Fruit fly (Drosophila melanogaster) whole organism, adult: ENCODE results near the gene CG42674.

ENCODE experiments used
- CG1620 ChIP-seq: fragments of 200-800 bp; sonication (Bioruptor generic); optimal IDR thresholded peaks from 2 replicates; lab custom pipeline; 2016; ENCODE audit warnings: missing biosample characterization, missing genetic modification characterization
- CG33017 ChIP-seq: fragments of 200-800 bp; sonication (Bioruptor generic); optimal IDR thresholded peaks from 2 replicates; lab custom pipeline; 2018; ENCODE audit warnings: missing biosample characterization, mild to moderate bottlenecking, missing genetic modification characterization, moderate library complexity
- Hr96 ChIP-seq: fragments of 200-800 bp; sonication (Bioruptor generic); optimal IDR thresholded peaks from 2 replicates; lab custom pipeline; 2016; ENCODE audit warnings: missing biosample characterization, missing genetic modification characterization
- cic ChIP-seq: fragments of 200-800 bp; sonication (Bioruptor generic); optimal IDR thresholded peaks from 2 replicates; lab custom pipeline; 2017; ENCODE audit warnings: missing biosample characterization, mild to moderate bottlenecking, missing genetic modification characterization, moderate library complexity
- kay ChIP-seq: fragments of 200-800 bp; sonication (Bioruptor generic); peaks from one replicate; lab custom pipeline; 2016; ENCODE audit warnings: missing biosample characterization, missing genetic modification characterization, borderline replicate concordance
- pad ChIP-seq: fragments of 200-800 bp; sonication (Bioruptor generic); optimal IDR thresholded peaks from 3 replicates; lab custom pipeline; 2017; ENCODE audit warnings: missing biosample characterization, missing genetic modification characterization, mild to moderate bottlenecking, moderate library complexity, missing genetic modification reagents

DNA sequence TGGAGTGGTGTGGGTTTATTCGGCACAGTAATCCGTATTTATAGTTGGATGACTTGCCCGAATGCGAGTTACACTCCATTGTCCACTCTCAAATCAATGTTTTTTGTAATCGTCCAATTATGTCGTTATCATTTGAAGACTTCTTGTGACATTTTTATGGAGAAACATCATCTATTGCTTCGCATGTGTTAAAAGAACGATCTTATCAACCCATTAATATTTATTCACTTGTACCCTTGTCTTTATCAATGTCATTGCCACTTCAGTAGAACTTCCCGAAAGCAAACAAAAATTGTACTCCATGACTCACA is 4.4 kb downstream of the CG42674 start:
- TF ChIP-seq pad (GFP tag; lab: Kevin White, UChicago): no peak
- TF ChIP-seq CG33017 (tag; lab: Kevin White, UChicago): no peak
- no peak for TF ChIP-seq Hr96
- peak; percentile 29 for TF ChIP-seq kay (GFP tag; lab: Kevin White, UChicago)
- TF ChIP-seq CG1620 (GFP tag; lab: Kevin White, UChicago): no peak
- no peak for TF ChIP-seq cic (GFP tag; lab: Kevin White, UChicago)
